Worm (Caenorhabditis elegans) whole organism, L4/young adult: ENCODE data around the gene hlh-33.

Source experiments
- dao-5 ChIP-seq: sonication (generic microtip); optimal IDR thresholded peaks from 2 replicates; lab custom pipeline; 2016; ENCODE audit warnings: missing genotype, missing genetic modification characterization, moderate library complexity, missing compliant biosample characterization
- him-1 ChIP-seq: sonication (generic microtip); optimal IDR thresholded peaks from 2 replicates; lab custom pipeline; 2016; ENCODE audit warnings: missing genotype, missing genetic modification reagents, missing genetic modification characterization, missing compliant biosample characterization

DNA sequence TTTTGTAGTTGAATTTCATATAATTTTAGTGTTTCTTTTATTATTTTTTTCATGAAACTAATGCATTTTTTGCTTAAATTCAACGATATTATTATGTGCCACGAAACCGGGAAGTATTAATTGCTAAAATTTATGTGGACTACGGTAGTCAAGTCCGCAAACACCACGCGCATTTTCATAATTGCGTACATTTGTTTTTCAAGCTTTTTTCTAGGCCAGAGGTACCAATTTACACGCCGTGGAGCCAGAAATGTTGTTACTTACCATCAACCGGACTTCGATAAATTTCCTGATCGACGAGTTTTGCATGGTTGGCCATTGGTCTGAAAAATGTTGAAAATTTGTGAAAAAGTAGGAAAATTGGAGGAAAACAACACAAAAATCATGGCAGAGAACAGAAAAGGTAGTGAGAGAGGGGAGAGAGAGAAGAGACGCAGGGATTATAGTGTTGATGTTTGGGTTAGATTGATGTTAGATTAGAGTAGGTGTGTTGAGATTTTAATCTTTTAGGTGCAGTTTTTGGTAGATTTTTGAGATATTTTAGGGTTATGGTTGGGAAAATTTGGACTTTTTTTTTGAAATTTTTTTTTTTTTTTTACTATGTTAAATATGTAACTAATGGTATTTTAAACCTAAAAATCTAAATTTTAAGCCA, 37.1 kb upstream of the hlh-33 start, which contains the start of gene clp-4:
- TF ChIP-seq dao-5 (no peak), him-1 (no peak)
